Fruit fly (Drosophila melanogaster): ENCODE measurements around the gene yip7.

Gene yip7

DNA sequence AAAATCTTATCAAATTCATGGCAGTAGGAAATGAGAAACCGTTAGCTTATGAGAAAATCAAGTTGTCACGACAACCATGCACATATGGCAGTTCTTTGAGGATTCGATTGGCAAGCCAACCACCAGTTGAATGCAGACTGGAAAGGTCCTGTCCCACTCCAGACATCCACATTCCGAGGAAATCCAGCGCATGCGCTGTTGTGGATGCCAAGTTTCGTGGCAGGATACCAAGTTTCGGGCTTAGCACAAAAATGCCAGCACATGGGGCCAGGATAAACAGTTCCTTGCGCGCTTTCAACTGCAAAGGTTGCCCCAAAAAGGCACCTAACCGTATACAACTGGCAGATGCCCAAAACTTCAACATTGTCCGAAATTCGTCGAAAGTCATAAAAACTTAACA lies 38.1 kb upstream of the yip7 start, which contains the start of gene PVRAP:
Gene PVRAP (plus strand): TSS at position 273 of the 400 bp plus-strand sequence.
- TF ChIP-seq CG30431 (GFP tag; optimal IDR thresholded peaks at IDR 0.05) (no peak), Ssrp (tag; optimal IDR thresholded peaks at IDR 0.05) (no peak), btn (GFP tag; optimal IDR thresholded peaks at IDR 0.05) (no peak), sd (tag; optimal IDR thresholded peaks at IDR 0.05) (peak; percentile 85), abd-A (tag; optimal IDR thresholded peaks at IDR 0.05) (peak; percentile 58), CG8478 (optimal IDR thresholded peaks at IDR 0.05) (no peak), Med (GFP tag) (peak; percentile 14), CG6272 (GFP tag; IDR thresholded peaks at IDR 0.05) (0 out of 2 replicates have a peak, but pooled peaks have one; percentile 20), Hey (tag; optimal IDR thresholded peaks at IDR 0.05) (no peak), tup (GFP tag; optimal IDR thresholded peaks at IDR 0.05) (no peak), amos (GFP tag; IDR thresholded peaks at IDR 0.05; ENCODE audit: partially characterized antibody) (0 out of 2 replicates have a peak, but pooled peaks have one; percentile 6), wdn (GFP tag; IDR thresholded peaks at IDR 0.05) (no peak), CG11504 (tag; optimal IDR thresholded peaks at IDR 0.05) (peak; percentile 38), CG32532 (GFP tag; IDR thresholded peaks at IDR 0.05) (no peak), seq (GFP tag; IDR thresholded peaks at IDR 0.05) (no peak), Hmr (GFP tag; optimal IDR thresholded peaks at IDR 0.05) (peak; percentile 3), CG32772 (GFP tag; IDR thresholded peaks at IDR 0.05) (no peak), danr (GFP tag; IDR thresholded peaks at IDR 0.05) (no peak), CG10431 (GFP tag; optimal IDR thresholded peaks at IDR 0.05) (no peak), ewg (GFP tag; optimal IDR thresholded peaks at IDR 0.05) (peak; percentile 74), scrt (GFP tag; optimal IDR thresholded peaks at IDR 0.05) (peak; percentile 90), CG17912 (GFP tag; optimal IDR thresholded peaks at IDR 0.05) (no peak), CG9797 (GFP tag; optimal IDR thresholded peaks at IDR 0.05) (no peak), chinmo (GFP tag; IDR thresholded peaks at IDR 0.05; ENCODE audit: partially characterized antibody) (0 out of 4 replicates have a peak, but pooled peaks have one; percentile 40), kni (GFP tag; optimal IDR thresholded peaks at IDR 0.05) (no peak), CG10366 (GFP tag; IDR thresholded peaks at IDR 0.05) (no peak), nerfin-1 (tag; optimal IDR thresholded peaks at IDR 0.05) (peak; percentile 90), CG12769 (tag; optimal IDR thresholded peaks at IDR 0.05) (no peak), eve (GFP tag; optimal IDR thresholded peaks at IDR 0.05) (no peak), Oli (tag; optimal IDR thresholded peaks at IDR 0.05) (no peak)

- TF ChIP-seq Ets97D (GFP tag; optimal IDR thresholded peaks at IDR 0.05) (peak; percentile 17), Ets65A (GFP tag) (peak; percentile 70), abd-A (tag; optimal IDR thresholded peaks at IDR 0.05) (peak; percentile 53), Spps (tag; optimal IDR thresholded peaks at IDR 0.05) (no peak)
These were observed 35.1 kb upstream of the yip7 start for dm6 chr3L:5999888-6000287.

dm6 chr3L:6000938-6001337 lies 34.1 kb upstream of the yip7 start:
- TF ChIP-seq CG5953 (GFP tag; IDR thresholded peaks at IDR 0.05) (0 out of 2 replicates have a peak, but pooled peaks have one; percentile 4), tll (GFP tag; optimal IDR thresholded peaks at IDR 0.05) (no peak), CG31224 (GFP tag; IDR thresholded peaks at IDR 0.05) (peak; percentile 96), E2f1 (GFP tag; IDR thresholded peaks at IDR 0.05) (no peak), CG18599 (GFP tag; optimal IDR thresholded peaks at IDR 0.05) (peak; percentile 16), CG13894 (tag; optimal IDR thresholded peaks at IDR 0.05) (peak; percentile 10), cg (GFP tag; optimal IDR thresholded peaks at IDR 0.05) (peak; percentile 50), CG11504 (tag; optimal IDR thresholded peaks at IDR 0.05) (peak; percentile 98), abd-A (tag; optimal IDR thresholded peaks at IDR 0.05) (peak; percentile 69), unpg (GFP tag; optimal IDR thresholded peaks at IDR 0.05) (no peak), Deaf1 (tag; optimal IDR thresholded peaks at IDR 0.05) (peak; percentile 49), Pdp1 (GFP tag; optimal IDR thresholded peaks at IDR 0.05) (no peak)
